Worm (Caenorhabditis elegans) whole organism, L3 larva: ENCODE measurements around the gene K02E2.7.

Experiments used
- ZK546.5 ChIP-seq: sonication (generic microtip); optimal IDR thresholded peaks from 2 replicates; lab custom pipeline; 2017; ENCODE audit warnings: missing biosample characterization, missing genetic modification characterization
- ama-1 ChIP-seq: fragments of 150-350 bp; optimal IDR thresholded peaks from 2 replicates; lab custom pipeline; 2018
- ceh-16 ChIP-seq: sonication (generic microtip); optimal IDR thresholded peaks from 2 replicates; lab custom pipeline; 2017; ENCODE audit warnings: missing biosample characterization, missing genetic modification characterization
- ceh-28 ChIP-seq: fragments of 150-350 bp; optimal IDR thresholded peaks from 2 replicates; lab custom pipeline; 2014; ENCODE audit warnings: missing biosample characterization, missing genetic modification reagents, missing genetic modification characterization
- ceh-82 ChIP-seq: fragments of 150-350 bp; optimal IDR thresholded peaks from 2 replicates; lab custom pipeline; 2014; ENCODE audit warnings: missing biosample characterization, missing genetic modification characterization
- ceh-9 ChIP-seq: sonication (generic microtip); optimal IDR thresholded peaks from 2 replicates; lab custom pipeline; 2018; ENCODE audit warnings: missing biosample characterization, missing genetic modification characterization
- egl-5 ChIP-seq: fragments of 150-350 bp; optimal IDR thresholded peaks from 2 replicates; lab custom pipeline; 2017; ENCODE audit warnings: missing biosample characterization, missing genetic modification reagents, missing genetic modification characterization, inconsistent platforms
- elt-1 ChIP-seq: fragments of 150-350 bp; optimal IDR thresholded peaks from 2 replicates; lab custom pipeline; 2014; ENCODE audit warnings: missing biosample characterization, missing genetic modification characterization
- elt-2 ChIP-seq: sonication (generic microtip); optimal IDR thresholded peaks from 2 replicates; lab custom pipeline; 2016; ENCODE audit warnings: missing genetic modification reagents, mild to moderate bottlenecking, missing genetic modification characterization, missing compliant biosample characterization
- elt-3 ChIP-seq, 3 experiments: fragments of 150-350 bp in 1 of 3; sonication (generic microtip) in 2 of 3; optimal IDR thresholded peaks; 2 replicates in 2 of 3; 4 replicates in 1 of 3; lab custom pipeline; 2014 to 2017; ENCODE audit warnings: missing biosample characterization in 3 of 3, missing genetic modification characterization in 3 of 3
- eor-1 ChIP-seq, 2 experiments: fragments of 150-350 bp; optimal IDR thresholded peaks; 2 replicates each; lab custom pipeline; 2014 to 2018; ENCODE audit warnings: missing biosample characterization in 2 of 2, missing genetic modification characterization in 2 of 2
- fkh-10 ChIP-seq: sonication (generic microtip); optimal IDR thresholded peaks from 2 replicates; lab custom pipeline; 2017; ENCODE audit warnings: missing biosample characterization, missing genetic modification reagents, missing genetic modification characterization
- fkh-2 ChIP-seq: fragments of 150-350 bp; optimal IDR thresholded peaks from 2 replicates; lab custom pipeline; 2014; ENCODE audit warnings: missing biosample characterization, missing genetic modification reagents, missing genetic modification characterization
- fos-1 ChIP-seq: fragments of 150-350 bp; optimal IDR thresholded peaks from 2 replicates; lab custom pipeline; 2014; ENCODE audit warnings: missing biosample characterization, missing genetic modification characterization
- hmg-11 ChIP-seq: sonication (generic microtip); optimal IDR thresholded peaks from 2 replicates; lab custom pipeline; 2016; ENCODE audit warnings: missing genetic modification characterization, missing compliant biosample characterization
- jun-1 ChIP-seq: fragments of 150-350 bp; optimal IDR thresholded peaks from 2 replicates; lab custom pipeline; 2014; ENCODE audit warnings: missing biosample characterization, missing genetic modification reagents, missing genetic modification characterization
- lin-15B ChIP-seq: fragments of 150-350 bp; optimal IDR thresholded peaks from 2 replicates; lab custom pipeline; 2014; ENCODE audit warnings: missing biosample characterization, missing genetic modification characterization
- mml-1 ChIP-seq: fragments of 150-350 bp; sonication (generic microtip); optimal IDR thresholded peaks from 3 replicates; lab custom pipeline; 2014; ENCODE audit warnings: missing biosample characterization, missing genetic modification characterization
- nfya-1 ChIP-seq: sonication (generic microtip); optimal IDR thresholded peaks from 2 replicates; lab custom pipeline; 2017; ENCODE audit warnings: missing genetic modification characterization, mild to moderate bottlenecking, missing compliant biosample characterization, antibody characterized with exemption, moderate library complexity; ENCODE audit not compliant: insufficient read depth
- nhr-11 ChIP-seq: fragments of 150-350 bp; optimal IDR thresholded peaks from 2 replicates; lab custom pipeline; 2014; ENCODE audit warnings: missing biosample characterization, missing genetic modification characterization
- nhr-23 ChIP-seq: fragments of 150-350 bp; optimal IDR thresholded peaks from 2 replicates; lab custom pipeline; 2014; ENCODE audit warnings: missing biosample characterization, missing genetic modification reagents, missing genetic modification characterization
- nhr-237 ChIP-seq: fragments of 150-350 bp; optimal IDR thresholded peaks from 2 replicates; lab custom pipeline; 2014; ENCODE audit warnings: missing biosample characterization, missing genetic modification characterization
- nhr-25 ChIP-seq: sonication (generic microtip); optimal IDR thresholded peaks from 2 replicates; lab custom pipeline; 2017; ENCODE audit warnings: missing biosample characterization, missing genetic modification characterization
- nhr-28 ChIP-seq: fragments of 150-350 bp; optimal IDR thresholded peaks from 2 replicates; lab custom pipeline; 2014; ENCODE audit warnings: missing biosample characterization, missing genetic modification characterization
- nhr-43 ChIP-seq: sonication (generic microtip); optimal IDR thresholded peaks from 2 replicates; lab custom pipeline; 2016; ENCODE audit warnings: mild to moderate bottlenecking, missing genetic modification characterization, missing compliant biosample characterization; ENCODE audit not compliant: poor library complexity, severe bottlenecking
- nhr-76 ChIP-seq: fragments of 150-350 bp; sonication (generic microtip); optimal IDR thresholded peaks from 5 replicates; lab custom pipeline; 2014; ENCODE audit warnings: missing biosample characterization, missing genetic modification characterization
- nhr-77 ChIP-seq: fragments of 150-350 bp; optimal IDR thresholded peaks from 2 replicates; lab custom pipeline; 2014; ENCODE audit warnings: missing biosample characterization, missing genetic modification characterization
- pha-4 ChIP-seq: fragments of 150-350 bp; optimal IDR thresholded peaks from 2 replicates; lab custom pipeline; 2014; ENCODE audit warnings: missing biosample characterization, missing genetic modification reagents, missing genetic modification characterization
- pqm-1 ChIP-seq: fragments of 150-350 bp; optimal IDR thresholded peaks from 2 replicates; lab custom pipeline; 2017; ENCODE audit warnings: missing biosample characterization, missing genetic modification characterization, inconsistent platforms
- skn-1 ChIP-seq: fragments of 150-350 bp; optimal IDR thresholded peaks from 2 replicates; lab custom pipeline; 2014; ENCODE audit warnings: missing biosample characterization, missing genetic modification characterization
- tbx-2 ChIP-seq: sonication (generic microtip); optimal IDR thresholded peaks from 2 replicates; lab custom pipeline; 2016; ENCODE audit warnings: mild to moderate bottlenecking, missing genetic modification characterization, missing compliant biosample characterization
- unc-62 ChIP-seq: fragments of 150-350 bp; sonication (generic microtip); optimal IDR thresholded peaks from 4 replicates; lab custom pipeline; 2014; ENCODE audit warnings: missing biosample characterization, missing genetic modification reagents, missing genetic modification characterization
- zag-1 ChIP-seq: fragments of 150-350 bp; optimal IDR thresholded peaks from 2 replicates; lab custom pipeline; 2014; ENCODE audit warnings: missing biosample characterization, missing genetic modification characterization
- ztf-11 ChIP-seq: fragments of 150-350 bp; optimal IDR thresholded peaks from 2 replicates; lab custom pipeline; 2014; ENCODE audit warnings: missing biosample characterization, missing genetic modification characterization
- ztf-4 ChIP-seq: fragments of 150-350 bp; optimal IDR thresholded peaks from 2 replicates; lab custom pipeline; 2014; ENCODE audit warnings: missing biosample characterization, missing genetic modification characterization

The K02E2.7 gene

ce11 chrV:20410285-20410684, 23.4 kb upstream of the K02E2.7 start:
- TF ChIP-seq elt-2 (tag; lab: Kevin White, UChicago): peak; percentile 12
- no peak for TF ChIP-seq nhr-237 (tag; lab: Kevin White, UChicago)

- no peak for TF ChIP-seq pqm-1
- no peak for TF ChIP-seq lin-15B
- TF ChIP-seq tbx-2 (tag; lab: Kevin White, UChicago): no peak
- no peak for TF ChIP-seq fkh-10 (GFP tag; lab: Kevin White, UChicago)
- no peak for TF ChIP-seq ceh-82 (tag; lab: Kevin White, UChicago)
- no peak for TF ChIP-seq elt-3 (tag; optimal IDR thresholded peaks at IDR 0.05; lab: Kevin White, UChicago)
- TF ChIP-seq ZK546.5 (tag; lab: Kevin White, UChicago): no peak
- no peak for TF ChIP-seq ztf-11
- TF ChIP-seq nhr-25 (tag; lab: Kevin White, UChicago): no peak
- TF ChIP-seq fos-1 (tag; lab: Kevin White, UChicago): no peak
- TF ChIP-seq fkh-2 (tag; lab: Kevin White, UChicago): no peak
- TF ChIP-seq hmg-11: no peak
- TF ChIP-seq ceh-9 (tag; lab: Kevin White, UChicago): no peak
- no peak for TF ChIP-seq nhr-77 (tag; lab: Kevin White, UChicago)
- no peak for TF ChIP-seq elt-1 (tag; lab: Kevin White, UChicago)
- TF ChIP-seq mml-1 (tag; lab: Kevin White, UChicago): no peak
- no peak for TF ChIP-seq ceh-16 (tag; lab: Kevin White, UChicago)
- no peak for TF ChIP-seq skn-1 (tag; lab: Kevin White, UChicago)
- no peak for TF ChIP-seq nhr-237 (tag; lab: Kevin White, UChicago)
- no peak for TF ChIP-seq ztf-4 (tag; lab: Kevin White, UChicago)
- TF ChIP-seq, all 47 proteins: peak for 0
Measured at ce11 chrV:20409016-20409415, 22.2 kb upstream of the K02E2.7 start.

ce11 chrV:20406817-20407216, 20.0 kb upstream of the K02E2.7 start:
- TF ChIP-seq nhr-76 (tag; lab: Kevin White, UChicago): no peak
- TF ChIP-seq, all 47 proteins: peak for 0

- no peak for TF ChIP-seq unc-62 (GFP tag; lab: Kevin White, UChicago)
- TF ChIP-seq nfya-1 (tag; lab: Kevin White, UChicago): peak; percentile 19
- no peak for TF ChIP-seq ceh-28
- no peak for TF ChIP-seq nhr-23 (tag; lab: Kevin White, UChicago)
- no peak for TF ChIP-seq jun-1
- TF ChIP-seq nhr-11 (tag; lab: Kevin White, UChicago): peak; percentile 49
Measured at ce11 chrV:20402842-20403241, 16.0 kb upstream of the K02E2.7 start.

- TF ChIP-seq nhr-76 (tag; lab: Kevin White, UChicago) (no peak), egl-5 (tag; lab: Kevin White, UChicago) (no peak), lin-15B (no peak), eor-1 (tag; optimal IDR thresholded peaks at IDR 0.05; lab: Kevin White, UChicago) (no peak)
Measured at ce11 chrV:20399532-20400068, 12.8 kb upstream of the K02E2.7 start.

ce11 chrV:20393773-20394172, 6.9 kb upstream of the K02E2.7 start, which contains the start of gene cnc-7:
Gene cnc-7 (plus strand): TSS chrV:20394073.
- no peak for TF ChIP-seq nhr-43 (tag; lab: Kevin White, UChicago)
- no peak for TF ChIP-seq jun-1
- no peak for TF ChIP-seq pha-4 (tag; lab: Kevin White, UChicago)
- no peak for TF ChIP-seq zag-1 (tag; lab: Kevin White, UChicago)
- no peak for TF ChIP-seq nhr-77 (tag; lab: Kevin White, UChicago)
- no peak for TF ChIP-seq ama-1 (lab: Kevin White, UChicago)
- TF ChIP-seq ZK546.5 (tag; lab: Kevin White, UChicago): no peak
- no peak for TF ChIP-seq ztf-11
- TF ChIP-seq lin-15B: no peak
- TF ChIP-seq fos-1 (tag; lab: Kevin White, UChicago): no peak
- TF ChIP-seq nhr-23 (tag; lab: Kevin White, UChicago): no peak
- TF ChIP-seq nhr-28: no peak
